Fruit fly (Drosophila melanogaster) whole organism, embryonic: ENCODE data around the gene RfC4.
A peak's percentile ranks its signal among the peaks of the same experiment; 100 is the strongest.

ENCODE experiments used
- Atf-2 ChIP-seq: fragments of 200-800 bp; sonication (Bioruptor generic); optimal IDR thresholded peaks from 2 replicates; lab custom pipeline; 2016; ENCODE audit warnings: missing biosample characterization, missing genetic modification characterization
- CG10267 ChIP-seq: fragments of 200-800 bp; sonication (Bioruptor generic); optimal IDR thresholded peaks from 2 replicates; lab custom pipeline; 2018; ENCODE audit warnings: missing biosample characterization, mild to moderate bottlenecking, missing genetic modification characterization, moderate library complexity
- CG11560 ChIP-seq: fragments of 200-800 bp; sonication (Bioruptor generic); IDR thresholded peaks from 3 replicates; pipeline ENCODE4 v1.3.6; 2022; ENCODE audit warnings: missing biosample characterization, missing genetic modification characterization
- CG11695 ChIP-seq: fragments of 200-800 bp; sonication (Bioruptor generic); IDR thresholded peaks from 3 replicates; pipeline ENCODE4 v1.3.6; 2022; ENCODE audit warnings: missing biosample characterization, missing genetic modification characterization
- CG12104 ChIP-seq: fragments of 200-800 bp; sonication (Bioruptor generic); optimal IDR thresholded peaks from 3 replicates; lab custom pipeline; 2016; ENCODE audit warnings: missing biosample characterization, missing genetic modification characterization
- CG1233 ChIP-seq: fragments of 200-800 bp; sonication (Bioruptor generic); optimal IDR thresholded peaks from 4 replicates; lab custom pipeline; 2018; ENCODE audit warnings: missing biosample characterization, mild to moderate bottlenecking, missing genetic modification characterization
- CG13775 ChIP-seq: fragments of 200-800 bp; sonication (Bioruptor generic); optimal IDR thresholded peaks from 3 replicates; lab custom pipeline; 2017; ENCODE audit warnings: missing biosample characterization, mild to moderate bottlenecking, missing genetic modification characterization
- CG14710 ChIP-seq: fragments of 200-800 bp; sonication (Bioruptor generic); optimal IDR thresholded peaks from 3 replicates; lab custom pipeline; 2019; ENCODE audit warnings: missing biosample characterization, mild to moderate bottlenecking, missing genetic modification characterization, moderate library complexity
- CG15696 ChIP-seq: fragments of 200-800 bp; sonication (Bioruptor generic); optimal IDR thresholded peaks from 2 replicates; lab custom pipeline; 2019; ENCODE audit warnings: missing biosample characterization, mild to moderate bottlenecking, missing genetic modification characterization, moderate library complexity
- CG17186 ChIP-seq: fragments of 200-800 bp; sonication (Bioruptor generic); optimal IDR thresholded peaks from 3 replicates; lab custom pipeline; 2017; ENCODE audit warnings: missing biosample characterization, missing genetic modification reagents, missing genetic modification characterization
- CG18599 ChIP-seq: fragments of 200-800 bp; sonication (Bioruptor generic); optimal IDR thresholded peaks from 3 replicates; lab custom pipeline; 2017; ENCODE audit warnings: missing biosample characterization, missing genetic modification characterization, mild to moderate bottlenecking, moderate library complexity, missing genetic modification reagents
- CG2129 ChIP-seq: fragments of 200-800 bp; sonication (Bioruptor generic); IDR thresholded peaks from 2 replicates; pipeline ENCODE4 v1.3.6; 2022; ENCODE audit warnings: missing biosample characterization, missing genetic modification characterization; ENCODE audit not compliant: partially characterized antibody
- CG31224 ChIP-seq: fragments of 200-800 bp; sonication (Bioruptor generic); IDR thresholded peaks from 2 replicates; pipeline ENCODE4 v1.3.6; 2022; ENCODE audit warnings: missing biosample characterization, missing genetic modification characterization
- CG34224 ChIP-seq: fragments of 200-800 bp; sonication (Bioruptor generic); IDR thresholded peaks from 3 replicates; pipeline ENCODE4 v1.3.6; 2022; ENCODE audit warnings: missing biosample characterization, missing genetic modification characterization; ENCODE audit not compliant: partially characterized antibody
- CG34422 ChIP-seq: fragments of 200-800 bp; sonication (Bioruptor generic); IDR thresholded peaks from 3 replicates; pipeline ENCODE4 v1.3.6; 2022; ENCODE audit warnings: missing biosample characterization, missing genetic modification characterization
- CG42726 ChIP-seq: fragments of 200-800 bp; sonication (Bioruptor generic); IDR thresholded peaks from 2 replicates; pipeline ENCODE4 v1.3.6; 2022; ENCODE audit warnings: missing biosample characterization, missing genetic modification characterization; ENCODE audit not compliant: partially characterized antibody
- CG4360 ChIP-seq: fragments of 200-800 bp; sonication (Bioruptor generic); IDR thresholded peaks from 2 replicates; pipeline ENCODE4 v1.3.6; 2022; ENCODE audit warnings: missing biosample characterization, missing genetic modification characterization
- CG7745 ChIP-seq: fragments of 200-800 bp; sonication (Bioruptor generic); optimal IDR thresholded peaks from 2 replicates; lab custom pipeline; 2018; ENCODE audit warnings: missing biosample characterization, mild to moderate bottlenecking, missing genetic modification characterization, moderate library complexity
- CG7839 ChIP-seq: fragments of 200-800 bp; sonication (Bioruptor generic); optimal IDR thresholded peaks from 3 replicates; lab custom pipeline; 2018; ENCODE audit warnings: missing biosample characterization, mild to moderate bottlenecking, missing genetic modification characterization, moderate library complexity
- CG9215 ChIP-seq: fragments of 200-800 bp; sonication (Bioruptor generic); IDR thresholded peaks from 2 replicates; pipeline ENCODE4 v1.3.6; 2022; ENCODE audit warnings: missing biosample characterization, missing genetic modification characterization
- CrebB ChIP-seq: fragments of 200-800 bp; sonication (Bioruptor generic); optimal IDR thresholded peaks from 3 replicates; lab custom pipeline; 2018; ENCODE audit warnings: missing biosample characterization, mild to moderate bottlenecking, missing genetic modification characterization
- Deaf1 ChIP-seq: fragments of 200-800 bp; optimal IDR thresholded peaks from 3 replicates; lab custom pipeline; 2019; ENCODE audit warnings: missing biosample characterization, mild to moderate bottlenecking, missing genetic modification characterization, moderate library complexity
- Doc3 ChIP-seq: fragments of 200-800 bp; sonication (Bioruptor generic); IDR thresholded peaks from 3 replicates; pipeline ENCODE4 v1.3.6; 2022; ENCODE audit warnings: missing biosample characterization, missing genetic modification characterization; ENCODE audit not compliant: partially characterized antibody
- Dp ChIP-seq: fragments of 200-800 bp; sonication (Bioruptor generic); optimal IDR thresholded peaks from 2 replicates; lab custom pipeline; 2018; ENCODE audit warnings: missing biosample characterization, mild to moderate bottlenecking, missing genetic modification characterization, moderate library complexity
- Dref ChIP-seq: fragments of 200-800 bp; sonication (Bioruptor generic); IDR thresholded peaks from 2 replicates; pipeline ENCODE4 v1.3.6; 2022; ENCODE audit warnings: missing biosample characterization, missing genetic modification characterization
- Ets65A ChIP-seq: fragments of 200-800 bp; sonication (Bioruptor generic); peaks from one replicate; lab custom pipeline; 2016; ENCODE audit warnings: missing biosample characterization, missing genetic modification characterization
- Fer1 ChIP-seq: fragments of 200-800 bp; sonication (Bioruptor generic); optimal IDR thresholded peaks from 2 replicates; lab custom pipeline; 2017; ENCODE audit warnings: missing biosample characterization, mild to moderate bottlenecking, missing genetic modification characterization
- Fer3 ChIP-seq: fragments of 200-800 bp; sonication (Bioruptor generic); optimal IDR thresholded peaks from 2 replicates; lab custom pipeline; 2018; ENCODE audit warnings: missing biosample characterization, mild to moderate bottlenecking, missing genetic modification characterization, moderate library complexity
- Hand ChIP-seq: fragments of 200-800 bp; sonication (Bioruptor generic); optimal IDR thresholded peaks from 2 replicates; lab custom pipeline; 2017; ENCODE audit warnings: mild to moderate bottlenecking, missing biosample characterization, missing genetic modification reagents, missing genetic modification characterization
- Hr51 ChIP-seq, 2 experiments: fragments of 200-800 bp; sonication (Bioruptor generic); optimal IDR thresholded peaks; 2 replicates in 1 of 2; 3 replicates in 1 of 2; lab custom pipeline; 2016 to 2018; ENCODE audit warnings: missing biosample characterization in 2 of 2, missing genetic modification characterization in 2 of 2, mild to moderate bottlenecking in 1 of 2, moderate library complexity in 1 of 2
- Hsf ChIP-seq: fragments of 200-800 bp; sonication (Bioruptor generic); optimal IDR thresholded peaks from 3 replicates; lab custom pipeline; 2016; ENCODE audit warnings: missing biosample characterization, missing genetic modification characterization
- Med ChIP-seq: fragments of 200-800 bp; sonication (Bioruptor generic); peaks from one replicate; lab custom pipeline; 2016; ENCODE audit warnings: missing biosample characterization, missing genetic modification characterization, mild to moderate bottlenecking, inconsistent platforms, moderate library complexity
- Meics ChIP-seq: fragments of 200-800 bp; sonication (Bioruptor generic); optimal IDR thresholded peaks from 2 replicates; lab custom pipeline; 2017; ENCODE audit warnings: missing biosample characterization, mild to moderate bottlenecking, missing genetic modification characterization
- Opbp ChIP-seq: fragments of 200-800 bp; sonication (Bioruptor generic); IDR thresholded peaks from 3 replicates; pipeline ENCODE4 v1.3.6; 2022; ENCODE audit warnings: missing biosample characterization, missing genetic modification characterization; ENCODE audit not compliant: partially characterized antibody
- Rx ChIP-seq: fragments of 200-800 bp; sonication (Bioruptor generic); IDR thresholded peaks from 2 replicates; pipeline ENCODE4 v1.3.6; 2022; ENCODE audit warnings: missing biosample characterization, missing genetic modification characterization
- Xrp1 ChIP-seq: fragments of 200-800 bp; sonication (Bioruptor generic); IDR thresholded peaks from 2 replicates; pipeline ENCODE4 v1.3.6; 2022; ENCODE audit warnings: missing biosample characterization, missing genetic modification characterization
- amos ChIP-seq: fragments of 200-800 bp; sonication (Bioruptor generic); IDR thresholded peaks from 2 replicates; pipeline ENCODE4 v1.3.6; 2022; ENCODE audit warnings: missing biosample characterization, missing genetic modification characterization; ENCODE audit not compliant: partially characterized antibody
- cwo ChIP-seq: fragments of 200-800 bp; sonication (Bioruptor generic); optimal IDR thresholded peaks from 3 replicates; lab custom pipeline; 2017; ENCODE audit warnings: missing biosample characterization, missing genetic modification characterization, mild to moderate bottlenecking, moderate library complexity, missing genetic modification reagents
- hb ChIP-seq: fragments of 200-800 bp; sonication (Bioruptor generic); IDR thresholded peaks from 3 replicates; pipeline ENCODE4 v1.3.6; 2022; ENCODE audit warnings: missing biosample characterization, missing genetic modification characterization; ENCODE audit not compliant: partially characterized antibody
- kni ChIP-seq: fragments of 200-800 bp; sonication (Bioruptor generic); optimal IDR thresholded peaks from 3 replicates; lab custom pipeline; 2017; ENCODE audit warnings: mild to moderate bottlenecking, missing biosample characterization, missing genetic modification reagents, missing genetic modification characterization
- knrl ChIP-seq: fragments of 200-800 bp; sonication (Bioruptor generic); IDR thresholded peaks from 3 replicates; pipeline ENCODE4 v1.3.6; 2022; ENCODE audit warnings: missing biosample characterization, missing genetic modification characterization; ENCODE audit not compliant: partially characterized antibody
- pnt ChIP-seq: fragments of 200-800 bp; sonication (Bioruptor generic); optimal IDR thresholded peaks from 3 replicates; lab custom pipeline; 2016; ENCODE audit warnings: missing biosample characterization, missing genetic modification characterization
- pum ChIP-seq: fragments of 200-800 bp; sonication (Bioruptor generic); optimal IDR thresholded peaks from 2 replicates; lab custom pipeline; 2016; ENCODE audit warnings: missing biosample characterization, missing genetic modification characterization
- ro ChIP-seq: fragments of 200-800 bp; sonication (Bioruptor generic); IDR thresholded peaks from 2 replicates; pipeline ENCODE4 v1.3.6; 2022; ENCODE audit warnings: missing biosample characterization, missing genetic modification characterization
- stc ChIP-seq: fragments of 200-800 bp; sonication (Bioruptor generic); IDR thresholded peaks from 2 replicates; pipeline ENCODE4 v1.3.6; 2022; ENCODE audit warnings: missing biosample characterization, missing genetic modification characterization
- unc-4 ChIP-seq: fragments of 200-800 bp; sonication (Bioruptor generic); IDR thresholded peaks from 2 replicates; pipeline ENCODE4 v1.3.6; 2022; ENCODE audit warnings: missing biosample characterization, missing genetic modification characterization; ENCODE audit not compliant: partially characterized antibody
- wdn ChIP-seq: fragments of 200-800 bp; sonication (Bioruptor generic); IDR thresholded peaks from 2 replicates; pipeline ENCODE4 v1.3.6; 2022; ENCODE audit warnings: missing biosample characterization, missing genetic modification characterization

The RfC4 gene

DNA sequence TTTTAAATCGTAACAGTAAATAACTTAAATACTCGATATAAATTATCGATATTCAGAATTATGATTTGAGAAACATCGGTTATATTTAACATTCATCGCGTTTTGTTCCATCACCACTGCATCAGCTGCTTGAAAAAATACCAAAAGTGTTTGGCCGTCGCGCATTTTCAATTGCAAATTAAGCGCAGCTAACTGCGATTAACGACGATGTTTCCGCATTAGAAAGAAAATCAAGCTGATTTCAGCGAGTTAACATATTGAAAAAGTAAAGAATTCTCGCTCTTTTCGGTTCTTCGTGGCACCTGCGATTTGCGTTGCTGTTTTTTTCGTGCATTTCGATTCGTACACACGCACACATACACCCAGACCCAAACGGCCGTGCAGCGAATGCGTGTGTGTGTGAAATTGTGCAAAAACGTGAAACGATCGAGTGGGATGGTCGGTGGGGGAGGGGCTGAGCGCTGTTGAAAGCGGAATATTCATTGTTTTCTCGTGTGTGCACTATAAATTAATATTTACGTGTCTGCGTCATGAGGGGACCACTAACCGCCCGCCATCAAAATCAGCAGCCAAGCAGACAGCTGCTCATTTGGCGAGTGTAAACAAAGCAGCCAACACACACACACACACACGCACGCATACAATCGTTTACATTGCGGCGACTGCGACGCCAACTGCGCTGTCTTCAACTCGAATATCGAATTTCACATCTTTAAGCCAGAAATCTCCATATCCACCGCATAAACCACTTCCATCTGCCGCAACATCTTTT is 27.6 kb downstream of the RfC4 start, which contains the start of gene Ack (continued):
- TF ChIP-seq cwo (GFP tag; lab: Kevin White, UChicago) (peak; percentile 61), Fer3 (tag; lab: Kevin White, UChicago) (no peak), CG11695 (GFP tag; lab: Robert Waterston, UW) (0 out of 3 replicates have a peak, but pooled peaks have one; percentile 21), CG14710 (tag; lab: Kevin White, UChicago) (peak; percentile 80), CG31224 (GFP tag; lab: Robert Waterston, UW) (no peak), CG11560 (tag; lab: Robert Waterston, UW) (peak; percentile 95), CG18599 (GFP tag; lab: Kevin White, UChicago) (no peak), CG7745 (tag; lab: Kevin White, UChicago) (no peak), unc-4 (GFP tag; lab: Robert Waterston, UW) (peak; percentile 87), Hr51 (GFP tag; optimal IDR thresholded peaks at IDR 0.05; lab: Kevin White, UChicago) (no peak), Hsf (no peak), Ets65A (GFP tag; lab: Kevin White, UChicago) (peak; percentile 71), Meics (GFP tag; lab: Kevin White, UChicago) (no peak), knrl (GFP tag; lab: Robert Waterston, UW) (peak; percentile 80), Hand (GFP tag; lab: Kevin White, UChicago) (no peak), wdn (no peak), kni (peak; percentile 8), CG2129 (GFP tag; lab: Robert Waterston, UW) (peak; percentile 79), CG15696 (tag; lab: Kevin White, UChicago) (no peak), CG34422 (0 out of 3 replicates have a peak, but pooled peaks have one; percentile 46), Rx (GFP tag; lab: Robert Waterston, UW) (no peak), Fer1 (peak; percentile 28), CG4360 (no peak), CG13775 (GFP tag; lab: Kevin White, UChicago) (no peak), CG42726 (peak; percentile 59; the same call in 1 of the 2 replicates), CG34224 (peak; percentile 81), pnt (GFP tag; lab: Kevin White, UChicago) (no peak), CG12104 (GFP tag; lab: Kevin White, UChicago) (no peak), ro (no peak), CG10267 (peak; percentile 35), Xrp1 (GFP tag; lab: Robert Waterston, UW) (no peak), amos (GFP tag; lab: Robert Waterston, UW) (peak; percentile 94), Dref (GFP tag; lab: Robert Waterston, UW) (peak; percentile 78), Opbp (GFP tag; lab: Robert Waterston, UW) (peak; percentile 82), CG7839 (tag; lab: Kevin White, UChicago) (no peak), Atf-2 (GFP tag; lab: Kevin White, UChicago) (no peak), CG17186 (GFP tag; lab: Kevin White, UChicago) (peak; percentile 43), Deaf1 (peak; percentile 38), Dp (GFP tag; lab: Kevin White, UChicago) (peak; percentile 58), hb (GFP tag; lab: Robert Waterston, UW) (peak; percentile 39; the same call in 1 of the 3 replicates), pum (GFP tag; lab: Kevin White, UChicago) (no peak), Doc3 (GFP tag; lab: Robert Waterston, UW) (peak; percentile 64; the same call in 1 of the 3 replicates), CG9215 (GFP tag; lab: Robert Waterston, UW) (no peak), CrebB (tag; lab: Kevin White, UChicago) (no peak), stc (GFP tag; lab: Robert Waterston, UW) (no peak), CG1233 (no peak), Med (GFP tag; lab: Kevin White, UChicago) (peak; percentile 58)
